Fruit fly (Drosophila melanogaster) whole organism, embryonic: Measurements from ENCODE around the gene SKIP.
A peak's percentile ranks its signal among the peaks of the same experiment; 100 is the strongest.

Experiments
- Atf-2 ChIP-seq: fragments of 200-800 bp; sonication (Bioruptor generic); optimal IDR thresholded peaks from 2 replicates; lab custom pipeline; 2016; ENCODE audit warnings: missing biosample characterization, missing genetic modification characterization
- CG10321 ChIP-seq: fragments of 200-800 bp; sonication (Bioruptor generic); IDR thresholded peaks from 2 replicates; pipeline ENCODE4 v1.3.6; 2022; ENCODE audit warnings: missing biosample characterization, missing genetic modification characterization
- CG10431 ChIP-seq: fragments of 200-800 bp; sonication (Bioruptor generic); optimal IDR thresholded peaks from 3 replicates; lab custom pipeline; 2018; ENCODE audit warnings: missing biosample characterization, mild to moderate bottlenecking, missing genetic modification characterization
- CG11398 ChIP-seq: fragments of 200-800 bp; sonication (Bioruptor generic); optimal IDR thresholded peaks from 2 replicates; lab custom pipeline; 2016; ENCODE audit warnings: missing biosample characterization, missing genetic modification characterization
- CG14441 ChIP-seq: fragments of 200-800 bp; sonication (Bioruptor generic); IDR thresholded peaks from 2 replicates; pipeline ENCODE4 v1.3.6; 2022; ENCODE audit warnings: missing biosample characterization, missing genetic modification characterization
- CG14667 ChIP-seq: fragments of 200-800 bp; sonication (Bioruptor generic); IDR thresholded peaks from 2 replicates; pipeline ENCODE4 v1.3.6; 2022; ENCODE audit warnings: missing biosample characterization, missing genetic modification characterization
- CG16779 ChIP-seq: fragments of 200-800 bp; sonication (Bioruptor generic); IDR thresholded peaks from 2 replicates; pipeline ENCODE4 v1.3.6; 2022; ENCODE audit warnings: missing biosample characterization, missing genetic modification characterization
- CG17385 ChIP-seq: fragments of 200-800 bp; sonication (Bioruptor generic); optimal IDR thresholded peaks from 3 replicates; lab custom pipeline; 2018; ENCODE audit warnings: missing biosample characterization, mild to moderate bottlenecking, missing genetic modification characterization
- CG1832 ChIP-seq: fragments of 200-800 bp; sonication (Bioruptor generic); optimal IDR thresholded peaks from 2 replicates; lab custom pipeline; 2017; ENCODE audit warnings: missing biosample characterization, mild to moderate bottlenecking, missing genetic modification characterization, inconsistent platforms
- CG32772 ChIP-seq: fragments of 200-800 bp; sonication (Bioruptor generic); IDR thresholded peaks from 2 replicates; pipeline ENCODE4 v1.3.6; 2022; ENCODE audit warnings: missing biosample characterization, missing genetic modification characterization
- CG3995 ChIP-seq: fragments of 200-800 bp; sonication (Bioruptor generic); optimal IDR thresholded peaks from 3 replicates; lab custom pipeline; 2016; ENCODE audit warnings: missing biosample characterization, missing genetic modification characterization
- CG6175 ChIP-seq: fragments of 200-800 bp; sonication (Bioruptor generic); IDR thresholded peaks from 3 replicates; pipeline ENCODE4 v1.3.6; 2022; ENCODE audit warnings: missing biosample characterization, missing genetic modification characterization
- CG6654 ChIP-seq: fragments of 200-800 bp; sonication (Bioruptor generic); optimal IDR thresholded peaks from 2 replicates; lab custom pipeline; 2017; ENCODE audit warnings: missing biosample characterization, mild to moderate bottlenecking, missing genetic modification characterization
- CG7745 ChIP-seq: fragments of 200-800 bp; sonication (Bioruptor generic); optimal IDR thresholded peaks from 2 replicates; lab custom pipeline; 2018; ENCODE audit warnings: missing biosample characterization, mild to moderate bottlenecking, missing genetic modification characterization, moderate library complexity
- CG7928 ChIP-seq: fragments of 200-800 bp; sonication (Bioruptor generic); optimal IDR thresholded peaks from 2 replicates; lab custom pipeline; 2017; ENCODE audit warnings: missing biosample characterization, mild to moderate bottlenecking, missing genetic modification characterization
- CG7963 ChIP-seq: fragments of 200-800 bp; sonication (Bioruptor generic); IDR thresholded peaks from 3 replicates; pipeline ENCODE4 v1.3.6; 2022; ENCODE audit warnings: missing biosample characterization, missing genetic modification characterization; ENCODE audit not compliant: partially characterized antibody
- CG8290 ChIP-seq, 3 experiments: fragments of 200-800 bp; sonication (Bioruptor generic); optimal IDR thresholded peaks; 2 replicates each; lab custom pipeline; 2016 to 2019; ENCODE audit warnings: missing biosample characterization in 3 of 3, missing genetic modification characterization in 3 of 3, mild to moderate bottlenecking in 2 of 3, moderate library complexity in 1 of 3
- Drgx ChIP-seq: fragments of 200-800 bp; sonication (Bioruptor generic); IDR thresholded peaks from 2 replicates; pipeline ENCODE4 v1.3.6; 2022; ENCODE audit warnings: missing biosample characterization, missing genetic modification characterization
- Gsc ChIP-seq: fragments of 200-800 bp; sonication (Bioruptor generic); IDR thresholded peaks from 2 replicates; pipeline ENCODE4 v1.3.6; 2022; ENCODE audit warnings: missing biosample characterization, missing genetic modification characterization
- H15 ChIP-seq: fragments of 200-800 bp; sonication (Bioruptor generic); IDR thresholded peaks from 3 replicates; pipeline ENCODE4 v1.3.6; 2022; ENCODE audit warnings: missing biosample characterization, missing genetic modification characterization
- HLH4C ChIP-seq: fragments of 200-800 bp; sonication (Bioruptor generic); IDR thresholded peaks from 3 replicates; pipeline ENCODE4 v1.3.6; 2022; ENCODE audit warnings: missing biosample characterization, missing genetic modification characterization; ENCODE audit not compliant: partially characterized antibody
- HmgZ ChIP-seq: fragments of 200-800 bp; sonication (Bioruptor generic); optimal IDR thresholded peaks from 2 replicates; lab custom pipeline; 2018; ENCODE audit warnings: missing biosample characterization, mild to moderate bottlenecking, missing genetic modification characterization
- Lpt ChIP-seq: fragments of >200 bp; optimal IDR thresholded peaks from 2 replicates; lab custom pipeline; 2018; ENCODE audit warnings: missing biosample characterization, missing genetic modification characterization
- Nf-YC ChIP-seq: fragments of 200-800 bp; optimal IDR thresholded peaks from 3 replicates; lab custom pipeline; 2019; ENCODE audit warnings: missing biosample characterization, mild to moderate bottlenecking, missing genetic modification characterization, moderate library complexity
- Pdp1 ChIP-seq, 2 experiments: fragments of 200-800 bp; sonication (Bioruptor generic); optimal IDR thresholded peaks; 3 replicates each; lab custom pipeline; 2016; ENCODE audit warnings: missing biosample characterization in 2 of 2, missing genetic modification characterization in 2 of 2, mild to moderate bottlenecking in 1 of 2, moderate library complexity in 1 of 2
- Rfx ChIP-seq: fragments of 200-800 bp; sonication (Bioruptor generic); IDR thresholded peaks from 2 replicates; pipeline ENCODE4 v1.3.6; 2022; ENCODE audit warnings: missing biosample characterization, missing genetic modification characterization
- Sox100B ChIP-seq: fragments of 200-800 bp; sonication (Bioruptor generic); optimal IDR thresholded peaks from 3 replicates; lab custom pipeline; 2018; ENCODE audit warnings: missing biosample characterization, mild to moderate bottlenecking, missing genetic modification characterization
- Spps ChIP-seq: fragments of 200-800 bp; sonication (Bioruptor generic); optimal IDR thresholded peaks from 2 replicates; lab custom pipeline; 2018; ENCODE audit warnings: missing biosample characterization, mild to moderate bottlenecking, missing genetic modification characterization
- aop ChIP-seq: fragments of 200-800 bp; sonication (Bioruptor generic); IDR thresholded peaks from 2 replicates; pipeline ENCODE4 v1.3.6; 2022; ENCODE audit warnings: missing biosample characterization, missing genetic modification characterization
- ase ChIP-seq: fragments of 200-800 bp; sonication (Bioruptor generic); IDR thresholded peaks from 3 replicates; pipeline ENCODE4 v1.3.6; 2022; ENCODE audit warnings: missing biosample characterization, missing genetic modification characterization
- bab2 ChIP-seq: fragments of 200-800 bp; sonication (Bioruptor generic); optimal IDR thresholded peaks from 2 replicates; lab custom pipeline; 2016; ENCODE audit warnings: missing biosample characterization, missing genetic modification characterization
- cato ChIP-seq: fragments of 200-800 bp; sonication (Bioruptor generic); optimal IDR thresholded peaks from 2 replicates; lab custom pipeline; 2016; ENCODE audit warnings: missing biosample characterization, missing genetic modification characterization, borderline replicate concordance
- corto ChIP-seq: fragments of 200-800 bp; sonication (Bioruptor generic); optimal IDR thresholded peaks from 2 replicates; lab custom pipeline; 2016; ENCODE audit warnings: missing biosample characterization, mild to moderate bottlenecking, missing genetic modification characterization, moderate library complexity
- dan ChIP-seq: fragments of 200-800 bp; sonication (Bioruptor generic); IDR thresholded peaks from 2 replicates; pipeline ENCODE4 v1.3.6; 2022; ENCODE audit warnings: missing biosample characterization, missing genetic modification characterization
- dimm ChIP-seq: fragments of 200-800 bp; sonication (Bioruptor generic); IDR thresholded peaks from 2 replicates; pipeline ENCODE4 v1.3.6; 2022; ENCODE audit warnings: missing biosample characterization, missing genetic modification characterization
- disco-r ChIP-seq: fragments of 200-800 bp; sonication (Bioruptor generic); optimal IDR thresholded peaks from 2 replicates; lab custom pipeline; 2016; ENCODE audit warnings: missing biosample characterization, missing genetic modification characterization
- dm ChIP-seq: fragments of 200-800 bp; sonication (Bioruptor generic); optimal IDR thresholded peaks from 3 replicates; lab custom pipeline; 2016; ENCODE audit warnings: missing biosample characterization, missing genetic modification characterization
- dpn ChIP-seq, 2 experiments: fragments of 200-800 bp; sonication (Bioruptor generic); optimal IDR thresholded peaks; 3 replicates each; lab custom pipeline; 2016; ENCODE audit warnings: missing biosample characterization in 2 of 2, missing genetic modification characterization in 2 of 2
- en ChIP-seq: fragments of 200-800 bp; sonication (Bioruptor generic); optimal IDR thresholded peaks from 2 replicates; lab custom pipeline; 2016; ENCODE audit warnings: missing biosample characterization, missing genetic modification characterization
- exex ChIP-seq: fragments of 200-800 bp; sonication (Bioruptor generic); optimal IDR thresholded peaks from 4 replicates; lab custom pipeline; 2018; ENCODE audit warnings: missing biosample characterization, mild to moderate bottlenecking, missing genetic modification characterization, moderate library complexity
- fd102C ChIP-seq: fragments of 200-800 bp; sonication (Bioruptor generic); optimal IDR thresholded peaks from 2 replicates; lab custom pipeline; 2018; ENCODE audit warnings: missing biosample characterization, mild to moderate bottlenecking, missing genetic modification characterization, moderate library complexity
- fd64A ChIP-seq: fragments of 200-800 bp; sonication (Bioruptor generic); optimal IDR thresholded peaks from 3 replicates; lab custom pipeline; 2018; ENCODE audit warnings: missing biosample characterization, mild to moderate bottlenecking, missing genetic modification characterization
- gfzf ChIP-seq: fragments of 200-800 bp; sonication (Bioruptor generic); optimal IDR thresholded peaks from 2 replicates; lab custom pipeline; 2016; ENCODE audit warnings: missing biosample characterization, mild to moderate bottlenecking, missing genetic modification characterization, moderate library complexity
- jing ChIP-seq: fragments of 200-800 bp; sonication (Bioruptor generic); optimal IDR thresholded peaks from 2 replicates; lab custom pipeline; 2018; ENCODE audit warnings: missing biosample characterization, mild to moderate bottlenecking, missing genetic modification characterization
- kah ChIP-seq: fragments of 200-800 bp; sonication (Bioruptor generic); optimal IDR thresholded peaks from 2 replicates; lab custom pipeline; 2018; ENCODE audit warnings: missing biosample characterization, mild to moderate bottlenecking, missing genetic modification characterization
- lmd ChIP-seq: fragments of 200-800 bp; sonication (Bioruptor generic); IDR thresholded peaks from 2 replicates; pipeline ENCODE4 v1.3.6; 2022; ENCODE audit warnings: missing biosample characterization, missing genetic modification characterization
- scrt ChIP-seq: fragments of 200-800 bp; sonication (Bioruptor generic); optimal IDR thresholded peaks from 2 replicates; lab custom pipeline; 2018; ENCODE audit warnings: missing biosample characterization, mild to moderate bottlenecking, missing genetic modification characterization, moderate library complexity
- tio ChIP-seq: fragments of 200-800 bp; sonication (Bioruptor generic); optimal IDR thresholded peaks from 2 replicates; lab custom pipeline; 2017; ENCODE audit warnings: missing biosample characterization, missing genetic modification characterization, inconsistent platforms
- vvl ChIP-seq: fragments of 200-800 bp; sonication (Bioruptor generic); IDR thresholded peaks from 2 replicates; pipeline ENCODE4 v1.3.6; 2022; ENCODE audit warnings: missing biosample characterization, missing genetic modification characterization
- zfh1 ChIP-seq: fragments of 200-800 bp; sonication (Bioruptor generic); IDR thresholded peaks from 3 replicates; pipeline ENCODE4 v1.3.6; 2022; ENCODE audit warnings: missing biosample characterization, missing genetic modification characterization

The SKIP gene

DNA sequence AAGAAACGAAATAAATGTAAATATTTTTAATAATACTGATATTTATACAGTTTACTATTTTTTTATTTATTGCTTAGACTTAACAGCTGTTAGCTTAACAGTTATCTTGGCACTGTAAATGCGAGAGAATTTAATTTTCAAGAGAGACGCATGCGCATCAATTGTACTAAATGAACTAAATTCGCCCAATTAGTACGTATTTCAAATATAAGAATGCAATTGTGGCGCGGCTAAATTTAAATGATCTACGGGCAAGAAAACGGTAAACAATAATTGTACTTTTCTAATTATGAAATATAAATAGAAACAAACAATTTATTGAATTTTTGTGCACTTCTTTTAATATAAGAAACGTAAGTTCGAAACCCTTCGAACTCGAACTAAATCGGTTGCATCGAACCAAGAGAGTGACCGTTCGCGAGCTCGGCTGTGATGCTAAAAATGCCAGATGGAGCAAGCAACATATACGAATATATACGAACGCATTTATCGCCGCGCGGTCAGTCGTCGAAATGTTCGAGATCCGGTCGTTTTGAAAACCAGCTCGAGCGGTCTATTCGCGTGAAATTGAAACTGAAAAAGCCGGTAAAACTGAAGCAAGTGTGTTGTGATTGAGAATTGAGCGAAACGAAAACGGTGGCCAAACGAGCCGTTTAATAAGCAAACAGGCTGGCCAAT, at the start of gene SKIP (continued):
- no peak for TF ChIP-seq dimm
- TF ChIP-seq dm (GFP tag; lab: Kevin White, UChicago) = no peak
- no peak for TF ChIP-seq CG7928 (GFP tag; lab: Kevin White, UChicago)
- no peak for TF ChIP-seq HmgZ (tag; lab: Kevin White, UChicago)
- TF ChIP-seq dan (GFP tag; lab: Robert Waterston, UW) = no peak
- peak; percentile 35; the same call in 1 of the 3 replicates for TF ChIP-seq ase (GFP tag; lab: Robert Waterston, UW)
- TF ChIP-seq H15 = no peak
- peak; percentile 77 for TF ChIP-seq vvl (GFP tag; lab: Robert Waterston, UW)
- TF ChIP-seq jing (GFP tag; lab: Kevin White, UChicago) = no peak
- TF ChIP-seq exex (tag; lab: Kevin White, UChicago) = no peak
- TF ChIP-seq CG7963 (GFP tag; lab: Robert Waterston, UW) = no peak
- TF ChIP-seq cato (GFP tag; lab: Kevin White, UChicago) = no peak
- TF ChIP-seq CG3995 (GFP tag; lab: Kevin White, UChicago) = no peak
- TF ChIP-seq zfh1 (GFP tag; lab: Robert Waterston, UW) = peak; percentile 36; the same call in 1 of the 3 replicates
- TF ChIP-seq fd64A = peak; percentile 40
- peak; percentile 22 for TF ChIP-seq Spps
- no peak for TF ChIP-seq disco-r (GFP tag; lab: Kevin White, UChicago)
- TF ChIP-seq CG16779 (GFP tag; lab: Robert Waterston, UW) = no peak
- TF ChIP-seq Rfx = peak; percentile 61; the same call in 1 of the 2 replicates
- TF ChIP-seq en (GFP tag; lab: Kevin White, UChicago) = no peak
- peak; percentile 33 for TF ChIP-seq kah (GFP tag; lab: Kevin White, UChicago)
- TF ChIP-seq CG6175 (GFP tag; lab: Robert Waterston, UW) = no peak
- TF ChIP-seq Drgx (GFP tag; lab: Robert Waterston, UW) = 0 out of 2 replicates have a peak, but pooled peaks have one; percentile 21
- no peak for TF ChIP-seq corto (GFP tag; lab: Kevin White, UChicago)
- no peak for TF ChIP-seq CG1832 (GFP tag; lab: Kevin White, UChicago)
- TF ChIP-seq CG8290 (GFP tag; optimal IDR thresholded peaks at IDR 0.05; lab: Kevin White, UChicago) = no peak
- TF ChIP-seq CG8290 (tag; optimal IDR thresholded peaks at IDR 0.05; lab: Kevin White, UChicago) = peak in 1 of 2 experiments; percentile 61
- TF ChIP-seq Pdp1 (GFP tag; optimal IDR thresholded peaks at IDR 0.05; lab: Kevin White, UChicago) = peak in 1 of 2 experiments; percentile 30
- TF ChIP-seq fd102C = peak; percentile 55
- peak; percentile 80 for TF ChIP-seq gfzf (GFP tag; lab: Kevin White, UChicago)
- peak; percentile 5 for TF ChIP-seq CG10431 (GFP tag; lab: Kevin White, UChicago)
- TF ChIP-seq Sox100B (GFP tag; lab: Kevin White, UChicago) = no peak
- TF ChIP-seq CG32772 = no peak
- TF ChIP-seq CG10321 = peak; percentile 35; the same call in 1 of the 2 replicates
- no peak for TF ChIP-seq tio (GFP tag; lab: Kevin White, UChicago)
- peak; percentile 8 for TF ChIP-seq bab2
- peak; percentile 36 for TF ChIP-seq CG11398
- TF ChIP-seq CG14441 (GFP tag; lab: Robert Waterston, UW) = 0 out of 2 replicates have a peak, but pooled peaks have one; percentile 15
- no peak for TF ChIP-seq CG14667 (GFP tag; lab: Robert Waterston, UW)
- TF ChIP-seq CG6654 (GFP tag; lab: Kevin White, UChicago) = no peak
- TF ChIP-seq CG7745 (tag; lab: Kevin White, UChicago) = no peak
- peak; percentile 43 for TF ChIP-seq Nf-YC (tag; lab: Kevin White, UChicago)
- no peak for TF ChIP-seq lmd (GFP tag; lab: Robert Waterston, UW)
- TF ChIP-seq HLH4C = peak; percentile 56
- peak in 1 of 2 experiments; percentile 25 for TF ChIP-seq dpn (GFP tag; optimal IDR thresholded peaks at IDR 0.05; lab: Kevin White, UChicago)
- TF ChIP-seq aop (GFP tag; lab: Robert Waterston, UW) = no peak
- no peak for TF ChIP-seq Lpt (GFP tag; lab: Kevin White, UChicago)
- no peak for TF ChIP-seq Gsc (GFP tag; lab: Robert Waterston, UW)
- TF ChIP-seq scrt (GFP tag; lab: Kevin White, UChicago) = peak; percentile 45
- peak; percentile 37 for TF ChIP-seq CG17385 (GFP tag; lab: Kevin White, UChicago)
- TF ChIP-seq Atf-2 = no peak
